Worm (Caenorhabditis elegans) whole organism, midembryonic: ENCODE measurements around the gene Y37E11AM.4.

Experiments
- flt-1 ChIP-seq: fragments of 200-800 bp; sonication (Bioruptor generic); IDR thresholded peaks from 2 replicates; pipeline ENCODE4 v1.3.6; 2022; ENCODE audit warnings: missing genetic modification characterization, missing compliant biosample characterization
- med-1 ChIP-seq: sonication (generic microtip); optimal IDR thresholded peaks from 2 replicates; lab custom pipeline; 2017; ENCODE audit warnings: missing genetic modification characterization, mild to moderate bottlenecking, missing compliant biosample characterization, antibody characterized with exemption, missing genetic modification reagents; ENCODE audit not compliant: insufficient read depth
- tab-1 ChIP-seq: fragments of 200-800 bp; sonication (Bioruptor generic); IDR thresholded peaks from 2 replicates; pipeline ENCODE4 v1.3.6; 2022; ENCODE audit warnings: missing genetic modification characterization, missing compliant biosample characterization
- ztf-29 ChIP-seq: fragments of 200-800 bp; sonication (Bioruptor generic); IDR thresholded peaks from 2 replicates; pipeline ENCODE4 v1.3.6; 2022; ENCODE audit warnings: missing genetic modification reagents, missing genetic modification characterization, missing compliant biosample characterization

DNA sequence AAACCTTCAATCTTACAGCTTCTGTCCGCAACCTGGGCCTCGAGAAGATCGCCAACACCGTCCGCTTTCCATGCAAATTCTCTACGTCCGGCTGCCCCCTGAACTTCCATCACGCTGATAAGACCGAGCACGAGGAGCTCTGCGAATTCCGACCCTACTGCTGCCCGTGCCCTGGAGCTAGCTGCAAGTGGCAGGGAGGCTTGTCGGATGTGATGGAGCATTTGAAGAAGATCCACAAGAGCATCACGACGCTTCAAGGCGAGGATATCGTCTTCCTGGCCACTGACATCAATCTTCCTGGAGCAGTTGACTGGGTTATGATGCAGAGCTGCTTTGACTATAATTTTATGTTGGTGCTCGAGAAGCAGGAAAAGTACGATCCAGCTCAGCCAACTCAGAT is 23.2 kb upstream of the Y37E11AM.4 start:
- TF ChIP-seq tab-1 (GFP tag; lab: Robert Waterston, UW) (no peak), flt-1 (GFP tag; lab: Robert Waterston, UW) (no peak), ztf-29 (GFP tag; lab: Robert Waterston, UW) (no peak), med-1 (GFP tag; lab: Kevin White, UChicago) (no peak)
